Worm (Caenorhabditis elegans) whole organism, late embryonic: ENCODE data around the gene rpl-23.

Experiments used
- ahr-1 ChIP-seq: sonication (generic microtip); optimal IDR thresholded peaks from 2 replicates; lab custom pipeline; 2016; ENCODE audit warnings: missing genetic modification characterization, missing compliant biosample characterization
- ama-1 ChIP-seq: fragments of 150-350 bp; optimal IDR thresholded peaks from 2 replicates; lab custom pipeline; 2014
- dmd-4 ChIP-seq: sonication (generic microtip); optimal IDR thresholded peaks from 2 replicates; lab custom pipeline; 2016; ENCODE audit warnings: borderline replicate concordance, missing genetic modification characterization, missing compliant biosample characterization
- pat-9 ChIP-seq: fragments of 200-800 bp; sonication (Bioruptor generic); optimal IDR thresholded peaks from 2 replicates; lab custom pipeline; 2018; ENCODE audit warnings: mild to moderate bottlenecking, missing genetic modification characterization, moderate library complexity, missing compliant biosample characterization
- sdc-2 ChIP-seq: sonication (generic microtip); optimal IDR thresholded peaks from 2 replicates; lab custom pipeline; 2016; ENCODE audit warnings: missing genotype, missing genetic modification characterization, missing compliant biosample characterization

DNA sequence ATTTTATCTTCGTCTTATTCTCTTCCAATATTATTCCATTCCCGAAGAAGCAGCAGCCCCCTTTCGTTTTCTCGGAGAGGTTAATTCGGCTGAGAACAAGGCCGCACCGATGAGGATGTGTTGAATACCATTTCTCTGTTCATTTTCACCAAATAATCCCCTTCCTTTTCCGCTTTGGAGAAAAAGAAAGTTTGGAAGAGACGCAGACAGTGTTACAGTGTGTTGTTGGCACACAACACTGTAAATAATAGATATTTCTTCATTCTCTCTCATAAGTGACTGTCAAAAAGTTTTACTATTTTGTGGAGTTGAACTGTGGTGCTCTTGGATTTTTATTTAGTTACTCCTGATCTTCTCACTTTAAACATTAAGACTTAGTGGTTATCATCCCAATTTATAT lies 40.6 kb downstream of the rpl-23 start:
- TF ChIP-seq sdc-2 (tag; lab: Kevin White, UChicago) (no peak), dmd-4 (tag; lab: Kevin White, UChicago) (no peak), pat-9 (tag; lab: Kevin White, UChicago) (no peak), ahr-1 (tag; lab: Kevin White, UChicago) (no peak), ama-1 (lab: Kevin White, UChicago) (no peak)
